Fruit fly (Drosophila melanogaster): ENCODE results near the gene SdicA.

- TF ChIP-seq ss (GFP tag; optimal IDR thresholded peaks at IDR 0.05) (peak in 1 of 2 experiments; percentile 22), CG7368 (GFP tag; optimal IDR thresholded peaks at IDR 0.05) (no peak), CG16779 (tag; optimal IDR thresholded peaks at IDR 0.05) (no peak), Sox102F (GFP tag; optimal IDR thresholded peaks at IDR 0.05) (no peak), CG11294 (GFP tag; IDR thresholded peaks at IDR 0.05) (no peak), CG34406 (GFP tag; optimal IDR thresholded peaks at IDR 0.05) (no peak), fd85E (GFP tag; optimal IDR thresholded peaks at IDR 0.05) (no peak), CG3919 (GFP tag; optimal IDR thresholded peaks at IDR 0.05) (no peak), CG6854 (GFP tag; optimal IDR thresholded peaks at IDR 0.05) (no peak), dac (GFP tag; optimal IDR thresholded peaks at IDR 0.05) (no peak)
These were observed 41.6 kb upstream of the SdicA start for dm6 chrX:20243274-20243839.

All from whole organism, prepupa.